Worm (Caenorhabditis elegans): ENCODE measurements around the gene C16D9.8.

Gene C16D9.8

ce11 chrV:8300935-8301535 lies 37.7 kb upstream of the C16D9.8 start, which contains the start of gene W02D7.6:
Gene W02D7.6, minus strand, starts transcription at chrV:8301507.
- TF ChIP-seq daf-16 (GFP tag; optimal IDR thresholded peaks at IDR 0.05), result peak in 1 of 2 experiments; percentile 10
- no peak for TF ChIP-seq daf-16 (tag; optimal IDR thresholded peaks at IDR 0.05)
- 0 out of 2 replicates have a peak, but pooled peaks have one; percentile 20 for TF ChIP-seq F44E2.7 (GFP tag; IDR thresholded peaks at IDR 0.05)
- no peak for TF ChIP-seq R02D3.7 (tag; optimal IDR thresholded peaks at IDR 0.05)
- TF ChIP-seq dve-1 (tag; optimal IDR thresholded peaks at IDR 0.05; ENCODE audit: insufficient read depth), result peak; percentile 20
- no peak for TF ChIP-seq rbr-2 (tag; optimal IDR thresholded peaks at IDR 0.05)
- TF ChIP-seq ztf-11 (tag; optimal IDR thresholded peaks at IDR 0.05), result no peak
- peak; percentile 31 for TF ChIP-seq dpl-1 (GFP tag; optimal IDR thresholded peaks at IDR 0.05)
- no peak for TF ChIP-seq D1046.2 (GFP tag; IDR thresholded peaks at IDR 0.05)
- TF ChIP-seq lsy-2 (tag; optimal IDR thresholded peaks at IDR 0.05), result peak in 1 of 2 experiments; percentile 30
- peak; percentile 26 for TF ChIP-seq nhr-102 (tag; optimal IDR thresholded peaks at IDR 0.05)
- TF ChIP-seq nhr-111 (GFP tag; optimal IDR thresholded peaks at IDR 0.05), result peak; percentile 7
- TF ChIP-seq egl-43 (GFP tag; IDR thresholded peaks at IDR 0.05), result no peak
- TF ChIP-seq duxl-1 (tag; optimal IDR thresholded peaks at IDR 0.05; ENCODE audit: poor library complexity), result peak; percentile 44
- TF ChIP-seq nhr-25 (tag; optimal IDR thresholded peaks at IDR 0.05; ENCODE audit: borderline replicate concordance, insufficient read depth), result no peak
- no peak for TF ChIP-seq lin-39 (tag; optimal IDR thresholded peaks at IDR 0.05)
- no peak for TF ChIP-seq sdz-12 (GFP tag; optimal IDR thresholded peaks at IDR 0.05)
- no peak for TF ChIP-seq F37D6.2 (tag; optimal IDR thresholded peaks at IDR 0.05)
- no peak for TF ChIP-seq dmd-6 (GFP tag; IDR thresholded peaks at IDR 0.05)
- TF ChIP-seq hlh-30 (tag; optimal IDR thresholded peaks at IDR 0.05; ENCODE audit: insufficient read depth), result peak; percentile 35
- TF ChIP-seq ceh-82 (tag; optimal IDR thresholded peaks at IDR 0.05), result no peak
- TF ChIP-seq mes-2 (tag; optimal IDR thresholded peaks at IDR 0.05; ENCODE audit: poor library complexity, severe bottlenecking), result peak; percentile 48
- TF ChIP-seq vab-7 (GFP tag; IDR thresholded peaks at IDR 0.05), result no peak
- no peak for TF ChIP-seq lin-29 (GFP tag; IDR thresholded peaks at IDR 0.05)
- no peak for TF ChIP-seq aha-1 (tag)
- TF ChIP-seq T20F7.1 (GFP tag; optimal IDR thresholded peaks at IDR 0.05), result peak; percentile 75
- peak; percentile 80 for TF ChIP-seq ama-1 (optimal IDR thresholded peaks at IDR 0.05)
- TF ChIP-seq aly-2 (tag; optimal IDR thresholded peaks at IDR 0.05), result no peak
- TF ChIP-seq dmd-8 (GFP tag; IDR thresholded peaks at IDR 0.05), result no peak
- TF ChIP-seq mdl-1 (tag; optimal IDR thresholded peaks at IDR 0.05), result peak in 1 of 2 experiments; percentile 17

ce11 chrV:8299191-8299854 lies 36.0 kb upstream of the C16D9.8 start, which contains the start of gene W02D7.5:
Gene W02D7.5, minus strand, starts transcription at chrV:8299241.
- TF ChIP-seq nhr-11 (tag; optimal IDR thresholded peaks at IDR 0.05) (no peak), F44E2.7 (GFP tag; IDR thresholded peaks at IDR 0.05) (no peak), ctbp-1 (GFP tag; IDR thresholded peaks at IDR 0.05) (no peak), nhr-6 (tag; optimal IDR thresholded peaks at IDR 0.05) (no peak)

ce11 chrV:8297504-8297903 lies 34.1 kb upstream of the C16D9.8 start, which contains the start of gene W02D7.4:
Gene W02D7.4, minus strand, starts transcription at chrV:8297604.
- TF ChIP-seq lsy-2 (tag; optimal IDR thresholded peaks at IDR 0.05) (no peak), hmg-1.1 (GFP tag; IDR thresholded peaks at IDR 0.05) (no peak), dmd-6 (GFP tag; IDR thresholded peaks at IDR 0.05) (peak; percentile 32; the same call in 1 of the 2 replicates), dmd-8 (GFP tag; IDR thresholded peaks at IDR 0.05) (no peak), F10B5.3 (tag; optimal IDR thresholded peaks at IDR 0.05) (no peak), cey-2 (tag; optimal IDR thresholded peaks at IDR 0.05; ENCODE audit: borderline replicate concordance, insufficient read depth) (no peak)

Data from whole organism, L4 larva.